Fruit fly (Drosophila melanogaster) whole organism, embryonic: ENCODE results near the gene Tollo.

Experiments
- B-H2 ChIP-seq: fragments of 200-800 bp; sonication (Bioruptor generic); optimal IDR thresholded peaks from 2 replicates; lab custom pipeline; 2018; ENCODE audit warnings: missing biosample characterization, mild to moderate bottlenecking, missing genetic modification characterization
- BtbVII ChIP-seq: fragments of 200-800 bp; sonication (Bioruptor generic); optimal IDR thresholded peaks from 3 replicates; lab custom pipeline; 2017; ENCODE audit warnings: missing biosample characterization, mild to moderate bottlenecking, missing genetic modification characterization
- CG10209 ChIP-seq: fragments of 200-800 bp; sonication (Bioruptor generic); optimal IDR thresholded peaks from 3 replicates; lab custom pipeline; 2017; ENCODE audit warnings: missing biosample characterization, mild to moderate bottlenecking, missing genetic modification characterization, missing genetic modification reagents
- CG10431 ChIP-seq: fragments of 200-800 bp; sonication (Bioruptor generic); optimal IDR thresholded peaks from 3 replicates; lab custom pipeline; 2018; ENCODE audit warnings: missing biosample characterization, mild to moderate bottlenecking, missing genetic modification characterization
- CG10565 ChIP-seq: fragments of 200-800 bp; sonication (Bioruptor generic); optimal IDR thresholded peaks from 3 replicates; lab custom pipeline; 2016; ENCODE audit warnings: missing biosample characterization, mild to moderate bottlenecking, missing genetic modification characterization
- CG11456 ChIP-seq: fragments of 200-800 bp; sonication (Bioruptor generic); IDR thresholded peaks from 3 replicates; pipeline ENCODE4 v1.3.6; 2022; ENCODE audit warnings: missing biosample characterization, missing genetic modification characterization
- CG11723 ChIP-seq: fragments of 200-800 bp; sonication (Bioruptor generic); optimal IDR thresholded peaks from 2 replicates; lab custom pipeline; 2017; ENCODE audit warnings: missing biosample characterization, mild to moderate bottlenecking, missing genetic modification characterization
- CG13287 ChIP-seq: fragments of 200-800 bp; sonication (Bioruptor generic); IDR thresholded peaks from 2 replicates; pipeline ENCODE4 v1.3.6; 2022; ENCODE audit warnings: missing biosample characterization, missing genetic modification characterization; ENCODE audit not compliant: partially characterized antibody
- CG13775 ChIP-seq: fragments of 200-800 bp; sonication (Bioruptor generic); optimal IDR thresholded peaks from 3 replicates; lab custom pipeline; 2017; ENCODE audit warnings: missing biosample characterization, mild to moderate bottlenecking, missing genetic modification characterization
- CG17361 ChIP-seq: fragments of 200-800 bp; sonication (Bioruptor generic); IDR thresholded peaks from 3 replicates; pipeline ENCODE4 v1.3.6; 2022; ENCODE audit warnings: missing biosample characterization, missing genetic modification characterization
- CG17612 ChIP-seq: fragments of 200-800 bp; sonication (Bioruptor generic); IDR thresholded peaks from 2 replicates; pipeline ENCODE4 v1.3.6; 2022; ENCODE audit warnings: missing biosample characterization, missing genetic modification characterization
- CG2678 ChIP-seq: fragments of 200-800 bp; sonication (Bioruptor generic); optimal IDR thresholded peaks from 3 replicates; lab custom pipeline; 2019; ENCODE audit warnings: missing biosample characterization, mild to moderate bottlenecking, missing genetic modification characterization, moderate library complexity
- CG2889 ChIP-seq: fragments of 200-800 bp; sonication (Bioruptor generic); IDR thresholded peaks from 3 replicates; pipeline ENCODE4 v1.3.6; 2022; ENCODE audit warnings: missing biosample characterization, missing genetic modification characterization
- CG3065 ChIP-seq: fragments of 200-800 bp; sonication (Bioruptor generic); optimal IDR thresholded peaks from 2 replicates; lab custom pipeline; 2016; ENCODE audit warnings: missing biosample characterization, missing genetic modification characterization
- CG33557 ChIP-seq: fragments of 200-800 bp; sonication (Bioruptor generic); optimal IDR thresholded peaks from 2 replicates; lab custom pipeline; 2019; ENCODE audit warnings: missing biosample characterization, mild to moderate bottlenecking, missing genetic modification characterization, moderate library complexity
- CG3838 ChIP-seq: fragments of 200-800 bp; sonication (Bioruptor generic); optimal IDR thresholded peaks from 3 replicates; lab custom pipeline; 2016; ENCODE audit warnings: missing biosample characterization, missing genetic modification characterization
- CG4404 ChIP-seq: fragments of 200-800 bp; sonication (Bioruptor generic); IDR thresholded peaks from 2 replicates; pipeline ENCODE4 v1.3.6; 2022; ENCODE audit warnings: missing biosample characterization, missing genetic modification characterization
- CG6791 ChIP-seq: fragments of 200-800 bp; sonication (Bioruptor generic); IDR thresholded peaks from 3 replicates; pipeline ENCODE4 v1.3.6; 2022; ENCODE audit warnings: missing biosample characterization, missing genetic modification characterization; ENCODE audit not compliant: partially characterized antibody
- CG7556 ChIP-seq: fragments of 200-800 bp; sonication (Bioruptor generic); optimal IDR thresholded peaks from 2 replicates; lab custom pipeline; 2017; ENCODE audit warnings: missing biosample characterization, mild to moderate bottlenecking, missing genetic modification characterization
- CG8388 ChIP-seq: fragments of 200-800 bp; sonication (Bioruptor generic); optimal IDR thresholded peaks from 2 replicates; lab custom pipeline; 2019; ENCODE audit warnings: missing biosample characterization, mild to moderate bottlenecking, missing genetic modification characterization, moderate library complexity
- CG9437 ChIP-seq: fragments of 200-800 bp; sonication (Bioruptor generic); optimal IDR thresholded peaks from 2 replicates; lab custom pipeline; 2018; ENCODE audit warnings: missing biosample characterization, mild to moderate bottlenecking, missing genetic modification characterization
- Dbx ChIP-seq: fragments of 200-800 bp; sonication (Bioruptor generic); IDR thresholded peaks from 3 replicates; pipeline ENCODE4 v1.3.6; 2022; ENCODE audit warnings: missing biosample characterization, missing genetic modification characterization
- Dip2 ChIP-seq: fragments of 200-800 bp; sonication (Bioruptor generic); IDR thresholded peaks from 2 replicates; pipeline ENCODE4 v1.3.6; 2022; ENCODE audit warnings: missing biosample characterization, missing genetic modification characterization
- ERR ChIP-seq: fragments of 200-800 bp; sonication (Bioruptor generic); optimal IDR thresholded peaks from 2 replicates; lab custom pipeline; 2016; ENCODE audit warnings: missing biosample characterization, missing genetic modification characterization
- HLH4C ChIP-seq: fragments of 200-800 bp; sonication (Bioruptor generic); IDR thresholded peaks from 3 replicates; pipeline ENCODE4 v1.3.6; 2022; ENCODE audit warnings: missing biosample characterization, missing genetic modification characterization; ENCODE audit not compliant: partially characterized antibody
- Hr3 ChIP-seq: fragments of 200-800 bp; sonication (Bioruptor generic); optimal IDR thresholded peaks from 3 replicates; lab custom pipeline; 2016; ENCODE audit warnings: missing biosample characterization, missing genetic modification characterization
- Jarid2 ChIP-seq: fragments of 200-800 bp; sonication (Bioruptor generic); optimal IDR thresholded peaks from 3 replicates; lab custom pipeline; 2017; ENCODE audit warnings: mild to moderate bottlenecking, missing biosample characterization, missing genetic modification reagents, missing genetic modification characterization
- MBD-R2 ChIP-seq: fragments of 200-800 bp; sonication (Bioruptor generic); IDR thresholded peaks from 2 replicates; pipeline ENCODE4 v1.3.6; 2022; ENCODE audit warnings: missing biosample characterization, missing genetic modification characterization
- Meics ChIP-seq: fragments of 200-800 bp; sonication (Bioruptor generic); optimal IDR thresholded peaks from 2 replicates; lab custom pipeline; 2017; ENCODE audit warnings: missing biosample characterization, mild to moderate bottlenecking, missing genetic modification characterization
- Opbp ChIP-seq: fragments of 200-800 bp; sonication (Bioruptor generic); IDR thresholded peaks from 3 replicates; pipeline ENCODE4 v1.3.6; 2022; ENCODE audit warnings: missing biosample characterization, missing genetic modification characterization; ENCODE audit not compliant: partially characterized antibody
- Ptx1 ChIP-seq: fragments of 200-800 bp; sonication (Bioruptor generic); IDR thresholded peaks from 2 replicates; pipeline ENCODE4 v1.3.6; 2022; ENCODE audit warnings: missing biosample characterization, missing genetic modification characterization
- Ravus ChIP-seq: fragments of 200-800 bp; sonication (Bioruptor generic); IDR thresholded peaks from 2 replicates; pipeline ENCODE4 v1.3.6; 2022; ENCODE audit warnings: missing biosample characterization, missing genetic modification characterization
- TFAM ChIP-seq: fragments of 200-800 bp; sonication (Bioruptor generic); optimal IDR thresholded peaks from 2 replicates; lab custom pipeline; 2017; ENCODE audit warnings: missing biosample characterization, missing genetic modification characterization, inconsistent platforms
- Tbp ChIP-seq: fragments of >200 bp; optimal IDR thresholded peaks from 2 replicates; lab custom pipeline; 2018; ENCODE audit warnings: missing biosample characterization, missing genetic modification characterization
- ac ChIP-seq: fragments of 200-800 bp; sonication (Bioruptor generic); optimal IDR thresholded peaks from 3 replicates; lab custom pipeline; 2017; ENCODE audit warnings: missing biosample characterization, mild to moderate bottlenecking, missing genetic modification characterization
- bsh ChIP-seq, 2 experiments: fragments of 200-800 bp; sonication (Bioruptor generic); optimal IDR thresholded peaks; 2 replicates each; lab custom pipeline; 2017 to 2018; ENCODE audit warnings: mild to moderate bottlenecking in 2 of 2, missing biosample characterization in 2 of 2, missing genetic modification characterization in 2 of 2, moderate library complexity in 1 of 2
- esg ChIP-seq: fragments of 200-800 bp; sonication (Bioruptor generic); conservative IDR thresholded peaks from 2 replicates; pipeline ENCODE4 v1.3.6; 2022; ENCODE audit warnings: missing biosample characterization, missing genetic modification characterization
- eve ChIP-seq, 2 experiments: fragments of >200 bp; optimal IDR thresholded peaks; 2 replicates each; lab custom pipeline; 2017; ENCODE audit warnings: missing biosample characterization in 2 of 2, missing genetic modification characterization in 2 of 2
- ftz-f1 ChIP-seq: fragments of 200-800 bp; sonication (Bioruptor generic); optimal IDR thresholded peaks from 2 replicates; lab custom pipeline; 2016; ENCODE audit warnings: missing biosample characterization, missing genetic modification characterization
- gsb-n ChIP-seq: fragments of 200-800 bp; sonication (Bioruptor generic); optimal IDR thresholded peaks from 3 replicates; lab custom pipeline; 2018; ENCODE audit warnings: missing biosample characterization, mild to moderate bottlenecking, missing genetic modification characterization
- h ChIP-seq: fragments of >200 bp; optimal IDR thresholded peaks from 2 replicates; lab custom pipeline; 2017
- hkb ChIP-seq, 2 experiments: fragments of 200-800 bp in 1 of 2; fragments of >200 bp in 1 of 2; sonication (Bioruptor generic) in 1 of 2; IDR thresholded peaks in 1 of 2; optimal IDR thresholded peaks in 1 of 2; 2 replicates each; pipeline versions ENCODE4 v1.3.6 to Lab custom; 2017 to 2022; ENCODE audit warnings: missing biosample characterization in 1 of 2, missing genetic modification characterization in 1 of 2
- otp ChIP-seq: fragments of 200-800 bp; sonication (Bioruptor generic); IDR thresholded peaks from 3 replicates; pipeline ENCODE4, ENCODE4 v1.3.6; 2022; ENCODE audit warnings: missing biosample characterization, missing genetic modification characterization
- p53 ChIP-seq: fragments of 200-800 bp; sonication (Bioruptor generic); optimal IDR thresholded peaks from 2 replicates; lab custom pipeline; 2016; ENCODE audit warnings: missing biosample characterization, missing genetic modification characterization
- pho ChIP-seq: fragments of 200-800 bp; sonication (Bioruptor generic); optimal IDR thresholded peaks from 2 replicates; lab custom pipeline; 2016; ENCODE audit warnings: missing biosample characterization, missing genetic modification characterization
- rib ChIP-seq: fragments of 200-800 bp; sonication (Bioruptor generic); IDR thresholded peaks from 2 replicates; pipeline ENCODE4 v1.3.6; 2022; ENCODE audit warnings: missing biosample characterization, missing genetic modification characterization
- schlank ChIP-seq: fragments of 200-800 bp; sonication (Bioruptor generic); optimal IDR thresholded peaks from 2 replicates; lab custom pipeline; 2018; ENCODE audit warnings: missing biosample characterization, mild to moderate bottlenecking, missing genetic modification characterization
- sim ChIP-seq: fragments of 200-800 bp; sonication (Bioruptor generic); IDR thresholded peaks from 2 replicates; pipeline ENCODE4 v1.3.6; 2022; ENCODE audit warnings: missing biosample characterization, missing genetic modification characterization
- slp2 ChIP-seq: fragments of 200-800 bp; sonication (Bioruptor generic); optimal IDR thresholded peaks from 2 replicates; lab custom pipeline; 2016; ENCODE audit warnings: missing biosample characterization, missing genetic modification characterization
- sob ChIP-seq: fragments of 200-800 bp; sonication (Bioruptor generic); IDR thresholded peaks from 2 replicates; pipeline ENCODE4 v1.3.6; 2022; ENCODE audit warnings: missing biosample characterization, missing genetic modification characterization

Tollo gene

DNA sequence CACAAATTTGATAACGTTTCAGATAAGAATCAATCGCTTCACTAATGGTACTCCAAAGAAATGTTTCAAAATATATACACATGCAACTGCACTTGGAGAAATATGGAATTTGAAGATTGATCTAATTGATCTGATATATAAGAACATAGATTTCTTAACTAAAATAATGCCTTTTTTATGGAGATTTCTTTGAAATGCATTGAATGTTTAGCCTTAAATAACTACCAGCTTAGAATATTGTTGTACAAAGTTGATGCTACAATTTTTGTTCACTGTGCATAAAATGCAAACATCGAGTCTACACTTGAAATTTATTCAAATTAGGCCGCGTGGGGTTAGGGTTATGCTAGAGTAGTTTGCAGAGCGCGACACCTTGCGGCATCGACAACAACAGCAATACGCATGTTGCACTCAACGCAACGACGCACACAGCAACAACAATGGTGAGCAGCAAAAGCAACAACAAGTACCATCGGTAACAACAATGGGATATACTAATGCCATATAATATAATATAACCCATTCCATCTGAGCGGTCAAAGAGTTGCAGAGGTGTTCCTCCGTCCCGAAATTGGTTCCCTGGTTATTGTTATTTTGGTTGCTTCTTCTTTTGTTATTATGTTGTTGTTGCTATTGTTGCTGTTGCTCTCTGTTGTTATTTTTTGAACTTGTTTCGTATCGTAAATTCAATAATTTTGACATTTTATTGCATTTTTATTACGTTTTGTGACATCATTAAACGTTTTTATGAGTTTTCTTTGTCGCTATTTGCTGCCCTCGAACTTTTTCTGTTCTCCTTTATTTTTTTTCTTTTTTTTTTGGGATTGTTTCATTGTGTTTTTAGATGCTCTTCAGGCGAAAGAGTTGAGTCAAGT, 36.0 kb upstream of the Tollo start (continued):
- peak; percentile 42 for TF ChIP-seq gsb-n (tag; lab: Kevin White, UChicago)
- peak; percentile 30 for TF ChIP-seq CG8388 (GFP tag; lab: Kevin White, UChicago)
- no peak for TF ChIP-seq Meics (GFP tag; lab: Kevin White, UChicago)
- TF ChIP-seq Dbx: no peak
- TF ChIP-seq sim (GFP tag; lab: Robert Waterston, UW): no peak
- TF ChIP-seq CG17612: no peak
- TF ChIP-seq bsh (GFP tag; optimal IDR thresholded peaks at IDR 0.05; lab: Kevin White, UChicago): peak in 1 of 2 experiments; percentile 61
- TF ChIP-seq CG33557 (GFP tag; lab: Kevin White, UChicago): no peak
- no peak for TF ChIP-seq esg
- no peak for TF ChIP-seq CG3065 (GFP tag; lab: Kevin White, UChicago)
- no peak for TF ChIP-seq Ptx1 (GFP tag; lab: Robert Waterston, UW)
- no peak for TF ChIP-seq CG10565 (GFP tag; lab: Kevin White, UChicago)
- no peak for TF ChIP-seq Tbp (GFP tag; lab: Kevin White, UChicago)
- TF ChIP-seq CG7556: no peak
- no peak for TF ChIP-seq CG3838
- no peak for TF ChIP-seq MBD-R2 (GFP tag; lab: Robert Waterston, UW)
- no peak for TF ChIP-seq Ravus (GFP tag; lab: Robert Waterston, UW)
- TF ChIP-seq eve (GFP tag; optimal IDR thresholded peaks at IDR 0.05; lab: Kevin White, UChicago): no peak
- no peak for TF ChIP-seq hkb (optimal IDR thresholded peaks at IDR 0.05; lab: Kevin White, UChicago)
- no peak for TF ChIP-seq hkb (GFP tag; IDR thresholded peaks at IDR 0.05; lab: Robert Waterston, UW)
- no peak for TF ChIP-seq TFAM (GFP tag; lab: Kevin White, UChicago)
- TF ChIP-seq slp2: no peak
- TF ChIP-seq CG11723 (GFP tag; lab: Kevin White, UChicago): no peak
- no peak for TF ChIP-seq CG10431 (GFP tag; lab: Kevin White, UChicago)
- TF ChIP-seq CG4404: no peak
- TF ChIP-seq p53: no peak
- no peak for TF ChIP-seq CG9437
- TF ChIP-seq Opbp (GFP tag; lab: Robert Waterston, UW): no peak
- TF ChIP-seq rib (GFP tag; lab: Robert Waterston, UW): no peak
- TF ChIP-seq CG2889: no peak
- no peak for TF ChIP-seq sob (GFP tag; lab: Robert Waterston, UW)
- TF ChIP-seq ftz-f1: no peak
- peak; percentile 19 for TF ChIP-seq CG2678 (tag; lab: Kevin White, UChicago)
- no peak for TF ChIP-seq Jarid2 (GFP tag; lab: Kevin White, UChicago)
- no peak for TF ChIP-seq ERR (GFP tag; lab: Kevin White, UChicago)
- TF ChIP-seq CG13287 (GFP tag; lab: Robert Waterston, UW): no peak
- no peak for TF ChIP-seq ac (GFP tag; lab: Kevin White, UChicago)
- TF ChIP-seq B-H2 (GFP tag; lab: Kevin White, UChicago): no peak
- no peak for TF ChIP-seq CG13775 (GFP tag; lab: Kevin White, UChicago)
- TF ChIP-seq CG17361: peak; percentile 52; the same call in 1 of the 3 replicates
- no peak for TF ChIP-seq CG10209 (GFP tag; lab: Kevin White, UChicago)
- no peak for TF ChIP-seq otp (GFP tag; lab: Robert Waterston, UW)
- TF ChIP-seq pho (GFP tag; lab: Kevin White, UChicago): no peak
- no peak for TF ChIP-seq HLH4C (GFP tag; lab: Robert Waterston, UW)
- no peak for TF ChIP-seq BtbVII (GFP tag; lab: Kevin White, UChicago)
- no peak for TF ChIP-seq Hr3
- no peak for TF ChIP-seq h (lab: Kevin White, UChicago)
- no peak for TF ChIP-seq CG6791 (GFP tag; lab: Robert Waterston, UW)
- TF ChIP-seq CG11456: no peak
- no peak for TF ChIP-seq Dip2
- no peak for TF ChIP-seq schlank (tag; lab: Kevin White, UChicago)
